Fruit fly (Drosophila melanogaster): ENCODE data around the gene CG42590.

Gene CG42590

DNA sequence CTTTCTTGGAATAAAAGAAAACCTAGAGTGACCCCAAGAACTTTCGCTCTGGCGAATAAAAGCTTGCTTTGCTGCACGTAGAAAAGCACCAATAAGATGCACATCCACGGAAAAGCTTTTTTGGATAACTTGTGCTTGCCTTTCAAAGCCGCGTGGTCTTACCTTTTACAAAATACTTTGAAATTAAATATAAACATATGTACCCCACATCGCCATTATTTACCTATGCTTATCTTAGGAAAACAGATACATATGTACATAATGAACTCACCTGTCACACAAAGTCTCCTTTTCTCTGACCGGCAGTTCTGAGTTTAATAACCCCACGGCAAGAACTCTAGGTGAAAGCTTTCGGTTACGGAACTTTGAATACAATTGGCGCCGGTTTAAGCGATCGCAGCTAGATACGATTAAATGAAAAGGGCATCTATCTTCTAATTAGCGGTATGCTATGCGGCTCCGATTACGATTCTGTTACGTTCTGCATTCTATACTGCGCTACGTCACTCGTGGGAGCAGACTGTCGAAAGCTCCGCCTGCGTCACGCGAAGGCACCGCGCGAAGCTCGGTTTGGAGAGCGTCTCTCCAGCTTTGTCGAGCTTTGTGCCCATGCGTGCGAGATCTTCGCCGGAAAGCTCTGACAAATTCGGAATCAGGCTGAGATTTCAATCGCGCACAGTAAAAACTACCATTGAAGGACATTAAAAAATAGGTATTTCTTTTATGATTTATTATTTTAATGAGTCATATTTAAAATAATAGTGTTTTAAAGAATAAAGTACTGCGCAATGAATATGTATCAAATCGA lies 10.7 kb downstream of the CG42590 start, which contains the start of gene bip1:
TSS of gene bip1 (minus strand) at position 524 of the 808 bp plus-strand sequence.
- TF ChIP-seq CG34367 (tag; optimal IDR thresholded peaks at IDR 0.05) (no peak), Pif1A (GFP tag; optimal IDR thresholded peaks at IDR 0.05) (no peak), CG12605 (GFP tag; IDR thresholded peaks at IDR 0.05) (peak; percentile 45; the same call in 1 of the 2 replicates), CG4496 (GFP tag; IDR thresholded peaks at IDR 0.05) (peak; percentile 58; the same call in 1 of the 3 replicates), rn (GFP tag; IDR thresholded peaks at IDR 0.05) (no peak), CG10348 (GFP tag; IDR thresholded peaks at IDR 0.05) (no peak), gl (tag; optimal IDR thresholded peaks at IDR 0.05) (no peak), CG14655 (GFP tag; optimal IDR thresholded peaks at IDR 0.05) (no peak), CG13204 (GFP tag; optimal IDR thresholded peaks at IDR 0.05) (no peak), CG8159 (tag; optimal IDR thresholded peaks at IDR 0.05) (peak; percentile 31), CG9948 (tag; optimal IDR thresholded peaks at IDR 0.05) (no peak), CG17806 (tag; optimal IDR thresholded peaks at IDR 0.05) (peak; percentile 36), Pif1B (GFP tag; optimal IDR thresholded peaks at IDR 0.05) (no peak), CG32121 (GFP tag; IDR thresholded peaks at IDR 0.05) (peak; percentile 26; the same call in 1 of the 2 replicates), EcR (GFP tag; optimal IDR thresholded peaks at IDR 0.05) (peak; percentile 92), Ets98B (GFP tag; IDR thresholded peaks at IDR 0.05) (no peak; the same call in 1 of the 2 replicates), fd96Ca (GFP tag; IDR thresholded peaks at IDR 0.05) (no peak), CG15710 (tag; optimal IDR thresholded peaks at IDR 0.05) (no peak), D1 (tag; optimal IDR thresholded peaks at IDR 0.05) (peak; percentile 76), CG8301 (tag; optimal IDR thresholded peaks at IDR 0.05) (no peak), Snoo (tag; optimal IDR thresholded peaks at IDR 0.05) (no peak)

- TF ChIP-seq CG13204 (GFP tag; optimal IDR thresholded peaks at IDR 0.05) (peak; percentile 9), CG15710 (tag; optimal IDR thresholded peaks at IDR 0.05) (peak; percentile 51), fd96Ca (GFP tag; IDR thresholded peaks at IDR 0.05) (no peak), CG12605 (GFP tag; IDR thresholded peaks at IDR 0.05) (no peak), rn (GFP tag; IDR thresholded peaks at IDR 0.05) (no peak), CG17806 (tag; optimal IDR thresholded peaks at IDR 0.05) (peak; percentile 49), Pif1B (GFP tag; optimal IDR thresholded peaks at IDR 0.05) (no peak), CG32121 (GFP tag; IDR thresholded peaks at IDR 0.05) (no peak), D1 (tag; optimal IDR thresholded peaks at IDR 0.05) (no peak), CG8159 (tag; optimal IDR thresholded peaks at IDR 0.05) (peak; percentile 54), CG34367 (tag; optimal IDR thresholded peaks at IDR 0.05) (peak; percentile 24)
Observed at dm6 chr3L:8057823-8058189, 11.3 kb downstream of the CG42590 start.

dm6 chr3L:8057423-8057822 lies 11.6 kb downstream of the CG42590 start:
- TF ChIP-seq CG17806 (tag; optimal IDR thresholded peaks at IDR 0.05) (no peak), EcR (GFP tag; optimal IDR thresholded peaks at IDR 0.05) (peak; percentile 100)

DNA sequence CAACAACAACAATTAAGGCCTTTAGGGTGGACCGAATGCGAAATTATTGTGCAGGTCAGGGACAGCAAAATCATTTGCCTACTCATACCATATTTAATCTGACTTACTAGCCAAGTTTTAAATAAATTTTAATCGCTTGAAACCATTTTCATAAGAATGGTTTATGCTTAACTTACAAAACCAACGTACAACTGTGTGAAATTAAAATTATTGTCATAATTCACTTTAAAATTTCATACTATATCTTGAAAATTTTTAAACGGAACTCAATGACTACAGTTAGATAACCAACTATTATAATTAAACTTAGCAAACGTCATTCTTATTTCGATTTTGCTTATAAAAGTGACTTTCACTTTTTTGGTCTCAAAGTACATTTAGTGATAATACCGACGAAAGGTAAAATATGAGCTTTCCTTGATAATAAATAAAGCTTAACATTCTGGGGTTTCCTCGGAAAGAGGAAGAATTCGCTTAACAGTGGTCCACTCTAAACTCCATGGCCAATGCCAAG lies 12.3 kb downstream of the CG42590 start:
- peak; percentile 97 for TF ChIP-seq CG14655 (GFP tag; optimal IDR thresholded peaks at IDR 0.05)
- peak; percentile 85 for TF ChIP-seq Snoo (tag; optimal IDR thresholded peaks at IDR 0.05)
- peak; percentile 93 for TF ChIP-seq CG9948 (tag; optimal IDR thresholded peaks at IDR 0.05)
- TF ChIP-seq CG15710 (tag; optimal IDR thresholded peaks at IDR 0.05) = peak; percentile 93
- TF ChIP-seq fd96Ca (GFP tag; IDR thresholded peaks at IDR 0.05) = no peak; the same call in 2 of the 3 replicates
- TF ChIP-seq rn (GFP tag; IDR thresholded peaks at IDR 0.05) = 0 out of 2 replicates have a peak, but pooled peaks have one; percentile 21
- TF ChIP-seq EcR (GFP tag; optimal IDR thresholded peaks at IDR 0.05) = no peak
- no peak for TF ChIP-seq CG10348 (GFP tag; IDR thresholded peaks at IDR 0.05)
- TF ChIP-seq D1 (tag; optimal IDR thresholded peaks at IDR 0.05) = peak; percentile 94
- TF ChIP-seq Pif1B (GFP tag; optimal IDR thresholded peaks at IDR 0.05) = peak; percentile 84
- TF ChIP-seq CG8301 (tag; optimal IDR thresholded peaks at IDR 0.05) = peak; percentile 95
- TF ChIP-seq gl (tag; optimal IDR thresholded peaks at IDR 0.05) = peak; percentile 62
- TF ChIP-seq CG13204 (GFP tag; optimal IDR thresholded peaks at IDR 0.05) = peak; percentile 82
- TF ChIP-seq CG34367 (tag; optimal IDR thresholded peaks at IDR 0.05) = peak; percentile 88
- peak; percentile 88 for TF ChIP-seq Pif1A (GFP tag; optimal IDR thresholded peaks at IDR 0.05)
- no peak; the same call in 1 of the 2 replicates for TF ChIP-seq CG12605 (GFP tag; IDR thresholded peaks at IDR 0.05)
- peak; percentile 84 for TF ChIP-seq CG4496 (GFP tag; IDR thresholded peaks at IDR 0.05)
- TF ChIP-seq Ets98B (GFP tag; IDR thresholded peaks at IDR 0.05) = peak; percentile 69; the same call in 1 of the 2 replicates
- peak; percentile 88 for TF ChIP-seq CG17806 (tag; optimal IDR thresholded peaks at IDR 0.05)
- TF ChIP-seq CG32121 (GFP tag; IDR thresholded peaks at IDR 0.05) = peak; percentile 77
- TF ChIP-seq CG8159 (tag; optimal IDR thresholded peaks at IDR 0.05) = peak; percentile 100

DNA sequence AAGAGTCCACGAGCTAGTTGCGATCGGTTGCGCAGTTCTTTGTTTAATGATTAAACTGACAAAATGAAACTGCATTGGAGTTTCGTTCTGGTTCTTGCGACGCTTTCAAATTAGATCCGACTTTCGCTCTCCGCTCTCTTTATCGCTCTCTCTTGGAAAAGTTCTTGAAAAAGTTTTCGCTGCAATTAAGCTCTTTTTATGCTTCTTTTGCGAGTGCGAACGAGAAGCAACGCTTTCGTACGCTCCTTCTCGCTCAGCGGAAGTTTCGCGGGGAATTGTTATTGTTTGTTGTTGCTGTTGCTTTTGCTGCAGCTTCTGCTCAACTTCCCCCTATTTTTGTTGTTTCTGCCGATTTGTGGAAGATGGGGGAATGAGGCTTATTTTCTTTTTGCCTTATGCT lies 12.7 kb downstream of the CG42590 start:
- TF ChIP-seq CG4496 (GFP tag; IDR thresholded peaks at IDR 0.05) (no peak), EcR (GFP tag; optimal IDR thresholded peaks at IDR 0.05) (peak; percentile 94)

- TF ChIP-seq CG10348 (GFP tag; IDR thresholded peaks at IDR 0.05) = no peak
- no peak for TF ChIP-seq CG8301 (tag; optimal IDR thresholded peaks at IDR 0.05)
- no peak for TF ChIP-seq Pif1A (GFP tag; optimal IDR thresholded peaks at IDR 0.05)
Observed at dm6 chr3L:8044867-8045362, 24.2 kb downstream of the CG42590 start.
